Worm (Caenorhabditis elegans) whole organism, mixed stage, embryonic: ENCODE measurements around the gene ess-2.

Experiments used
- ceh-43 ChIP-seq: fragments of 200-800 bp; sonication (Bioruptor generic); optimal IDR thresholded peaks from 2 replicates; lab custom pipeline; 2018; ENCODE audit warnings: mild to moderate bottlenecking, missing genetic modification characterization, moderate library complexity, missing compliant biosample characterization
- elt-3 ChIP-seq: fragments of 150-350 bp; optimal IDR thresholded peaks from 2 replicates; lab custom pipeline; 2014; ENCODE audit warnings: missing biosample characterization, missing genetic modification characterization
- nhr-12 ChIP-seq: fragments of 150-350 bp; optimal IDR thresholded peaks from 2 replicates; lab custom pipeline; 2014; ENCODE audit warnings: missing biosample characterization, missing genetic modification characterization
- sem-2 ChIP-seq: fragments of 200-800 bp; sonication (Bioruptor generic); optimal IDR thresholded peaks from 2 replicates; lab custom pipeline; 2018; ENCODE audit warnings: mild to moderate bottlenecking, missing genetic modification characterization, missing compliant biosample characterization
- snpc-4 ChIP-seq: fragments of 150-350 bp; optimal IDR thresholded peaks from 2 replicates; lab custom pipeline; 2014; ENCODE audit warnings: missing biosample characterization, missing genetic modification characterization
- unc-120 ChIP-seq: sonication (generic microtip); optimal IDR thresholded peaks from 2 replicates; lab custom pipeline; 2017; ENCODE audit warnings: missing genetic modification characterization, missing compliant biosample characterization; ENCODE audit not compliant: poor library complexity, severe bottlenecking
- unc-39 ChIP-seq: fragments of 150-350 bp; optimal IDR thresholded peaks from 2 replicates; lab custom pipeline; 2014; ENCODE audit warnings: missing biosample characterization, missing genetic modification characterization
- unc-62 ChIP-seq: fragments of 150-350 bp; optimal IDR thresholded peaks from 2 replicates; lab custom pipeline; 2014; ENCODE audit warnings: missing biosample characterization, missing genetic modification reagents, missing genetic modification characterization

DNA sequence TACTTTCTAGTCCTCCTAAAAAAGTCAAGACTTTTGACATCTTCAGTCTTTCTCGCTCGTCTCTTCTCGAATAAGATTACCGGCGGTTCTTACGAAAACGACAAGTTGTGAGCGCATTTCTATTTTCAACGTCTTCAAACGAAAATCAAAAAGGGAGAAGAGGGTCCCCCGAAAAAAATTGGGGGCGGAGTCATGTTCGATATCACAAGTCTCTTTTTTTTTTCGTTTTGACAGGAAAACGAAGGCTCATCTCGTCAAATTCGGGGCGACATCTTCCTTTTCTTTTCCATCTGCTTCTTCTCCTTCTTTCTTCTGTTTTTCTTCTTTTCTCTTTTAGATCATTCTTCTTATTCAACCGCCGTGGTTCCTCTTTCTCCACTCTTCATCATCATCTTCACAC lies 43.7 kb upstream of the ess-2 start:
- TF ChIP-seq sem-2 (GFP tag; lab: Kevin White, UChicago) (no peak), elt-3 (tag; lab: Kevin White, UChicago) (no peak), nhr-12 (tag; lab: Kevin White, UChicago) (no peak), snpc-4 (tag; lab: Kevin White, UChicago) (no peak), unc-120 (tag; lab: Kevin White, UChicago) (no peak), ceh-43 (GFP tag; lab: Kevin White, UChicago) (no peak), unc-39 (tag; lab: Kevin White, UChicago) (no peak), unc-62 (GFP tag; lab: Kevin White, UChicago) (no peak)
